Worm (Caenorhabditis elegans) whole organism, L1 larva: Measurements from ENCODE around the gene atg-18.

ENCODE experiments used
- C04F5.9 ChIP-seq: sonication (generic microtip); optimal IDR thresholded peaks from 2 replicates; lab custom pipeline; 2016; ENCODE audit warnings: missing genetic modification characterization, missing compliant biosample characterization
- blmp-1 ChIP-seq: fragments of 150-350 bp; optimal IDR thresholded peaks from 2 replicates; lab custom pipeline; 2014; ENCODE audit warnings: missing biosample characterization, missing genetic modification characterization
- ceh-8 ChIP-seq: fragments of 200-800 bp; sonication (Bioruptor generic); optimal IDR thresholded peaks from 2 replicates; lab custom pipeline; 2018; ENCODE audit warnings: mild to moderate bottlenecking, missing genetic modification characterization, moderate library complexity, missing compliant biosample characterization
- ceh-82 ChIP-seq, 3 experiments: fragments of 150-350 bp in 1 of 3; sonication (generic microtip) in 2 of 3; optimal IDR thresholded peaks; 2 replicates each; lab custom pipeline; 2014 to 2017; ENCODE audit warnings: missing biosample characterization in 3 of 3, missing genetic modification characterization in 3 of 3
- ceh-88 ChIP-seq: fragments of 200-800 bp; sonication (Bioruptor generic); IDR thresholded peaks from 2 replicates; pipeline ENCODE4 v1.3.6; 2022; ENCODE audit warnings: missing genetic modification characterization, missing compliant biosample characterization
- dsc-1 ChIP-seq: sonication (generic microtip); optimal IDR thresholded peaks from 2 replicates; lab custom pipeline; 2016; ENCODE audit warnings: mild to moderate bottlenecking, missing genetic modification characterization, missing compliant biosample characterization
- efl-1 ChIP-seq, 4 experiments: fragments of 150-350 bp; optimal IDR thresholded peaks in 3 of 4; peaks in 1 of 4; 1 replicate in 1 of 4; 2 replicates in 3 of 4; lab custom pipeline; 2014; ENCODE audit warnings: missing biosample characterization in 2 of 4, missing genetic modification characterization in 2 of 4, missing genetic modification reagents in 2 of 4
- elt-2 ChIP-seq: sonication (generic microtip); optimal IDR thresholded peaks from 2 replicates; lab custom pipeline; 2016; ENCODE audit warnings: missing genetic modification characterization, mild to moderate bottlenecking, inconsistent platforms, missing compliant biosample characterization, missing genetic modification reagents
- fkh-8 ChIP-seq: sonication (generic microtip); optimal IDR thresholded peaks from 2 replicates; lab custom pipeline; 2016; ENCODE audit warnings: mild to moderate bottlenecking, missing genetic modification characterization, missing compliant biosample characterization
- irx-1 ChIP-seq: sonication (generic microtip); optimal IDR thresholded peaks from 2 replicates; lab custom pipeline; 2016; ENCODE audit warnings: missing genetic modification characterization, missing compliant biosample characterization
- lin-14 ChIP-seq: fragments of 200-800 bp; sonication (Bioruptor generic); optimal IDR thresholded peaks from 2 replicates; lab custom pipeline; 2018; ENCODE audit warnings: mild to moderate bottlenecking, missing genetic modification characterization, moderate library complexity, missing compliant biosample characterization
- lin-35 ChIP-seq, 2 experiments: fragments of 150-350 bp; optimal IDR thresholded peaks; 2 replicates each; lab custom pipeline; 2014; ENCODE audit warnings: missing biosample characterization in 2 of 2, missing genetic modification characterization in 2 of 2, missing genetic modification reagents in 2 of 2
- lin-39 ChIP-seq: fragments of 150-350 bp; optimal IDR thresholded peaks from 2 replicates; lab custom pipeline; 2014; ENCODE audit warnings: missing biosample characterization, missing genetic modification reagents, missing genetic modification characterization
- lir-3 ChIP-seq: sonication (generic microtip); optimal IDR thresholded peaks from 2 replicates; lab custom pipeline; 2016; ENCODE audit warnings: mild to moderate bottlenecking, missing genetic modification characterization, moderate library complexity, missing compliant biosample characterization; ENCODE audit not compliant: poor library complexity
- lsy-2 ChIP-seq, 2 experiments: fragments of 150-350 bp; optimal IDR thresholded peaks; 2 replicates each; lab custom pipeline; 2014; ENCODE audit warnings: missing biosample characterization in 2 of 2, missing genetic modification characterization in 2 of 2
- mdl-1 ChIP-seq, 2 experiments: fragments of 150-350 bp; optimal IDR thresholded peaks; 2 replicates each; lab custom pipeline; 2014 to 2017; ENCODE audit warnings: missing biosample characterization in 2 of 2, missing genetic modification characterization in 2 of 2, inconsistent platforms in 1 of 2
- mep-1 ChIP-seq: fragments of 150-350 bp; optimal IDR thresholded peaks from 2 replicates; lab custom pipeline; 2014; ENCODE audit warnings: missing biosample characterization, missing genetic modification characterization
- nhr-19 ChIP-seq: fragments of 200-800 bp; sonication (Bioruptor generic); conservative IDR thresholded peaks from 2 replicates; pipeline ENCODE4 v1.3.6; 2022; ENCODE audit warnings: missing genetic modification characterization, missing compliant biosample characterization
- nhr-20 ChIP-seq: sonication (generic microtip); optimal IDR thresholded peaks from 2 replicates; lab custom pipeline; 2016; ENCODE audit warnings: mild to moderate bottlenecking, missing genetic modification characterization, missing compliant biosample characterization
- nhr-28 ChIP-seq: fragments of 150-350 bp; optimal IDR thresholded peaks from 2 replicates; lab custom pipeline; 2014; ENCODE audit warnings: missing biosample characterization, missing genetic modification characterization
- nhr-47 ChIP-seq: sonication (generic microtip); optimal IDR thresholded peaks from 2 replicates; lab custom pipeline; 2016; ENCODE audit warnings: mild to moderate bottlenecking, missing genetic modification characterization, moderate library complexity, missing compliant biosample characterization
- nhr-71 ChIP-seq: sonication (generic microtip); optimal IDR thresholded peaks from 2 replicates; lab custom pipeline; 2016; ENCODE audit warnings: mild to moderate bottlenecking, missing genetic modification characterization, moderate library complexity, missing compliant biosample characterization
- nhr-84 ChIP-seq: sonication (generic microtip); optimal IDR thresholded peaks from 2 replicates; lab custom pipeline; 2017; ENCODE audit warnings: missing biosample characterization, missing genetic modification characterization
- rnt-1 ChIP-seq: sonication (generic microtip); optimal IDR thresholded peaks from 2 replicates; lab custom pipeline; 2016; ENCODE audit warnings: mild to moderate bottlenecking, missing genetic modification characterization, moderate library complexity, missing compliant biosample characterization
- snpc-4 ChIP-seq: fragments of 150-350 bp; optimal IDR thresholded peaks from 2 replicates; lab custom pipeline; 2014; ENCODE audit warnings: missing biosample characterization, missing genetic modification characterization
- snu-23 ChIP-seq: sonication (generic microtip); optimal IDR thresholded peaks from 2 replicates; lab custom pipeline; 2016; ENCODE audit warnings: missing genetic modification characterization, missing compliant biosample characterization
- sptf-1 ChIP-seq: fragments of 150-350 bp; optimal IDR thresholded peaks from 2 replicates; lab custom pipeline; 2014; ENCODE audit warnings: missing biosample characterization, missing genetic modification characterization
- swsn-7 ChIP-seq: sonication (generic microtip); optimal IDR thresholded peaks from 2 replicates; lab custom pipeline; 2016; ENCODE audit warnings: missing genetic modification characterization, missing compliant biosample characterization
- tbx-2 ChIP-seq: sonication (generic microtip); optimal IDR thresholded peaks from 2 replicates; lab custom pipeline; 2016; ENCODE audit warnings: missing genetic modification characterization, missing compliant biosample characterization
- unc-62 ChIP-seq: fragments of 150-350 bp; optimal IDR thresholded peaks from 2 replicates; lab custom pipeline; 2014; ENCODE audit warnings: missing biosample characterization, missing genetic modification reagents, missing genetic modification characterization
- unc-86 ChIP-seq: sonication (generic microtip); optimal IDR thresholded peaks from 2 replicates; lab custom pipeline; 2016; ENCODE audit warnings: missing genetic modification characterization, missing compliant biosample characterization
- ztf-4 ChIP-seq: fragments of 150-350 bp; optimal IDR thresholded peaks from 2 replicates; lab custom pipeline; 2014; ENCODE audit warnings: missing biosample characterization, missing genetic modification characterization

Gene atg-18

DNA sequence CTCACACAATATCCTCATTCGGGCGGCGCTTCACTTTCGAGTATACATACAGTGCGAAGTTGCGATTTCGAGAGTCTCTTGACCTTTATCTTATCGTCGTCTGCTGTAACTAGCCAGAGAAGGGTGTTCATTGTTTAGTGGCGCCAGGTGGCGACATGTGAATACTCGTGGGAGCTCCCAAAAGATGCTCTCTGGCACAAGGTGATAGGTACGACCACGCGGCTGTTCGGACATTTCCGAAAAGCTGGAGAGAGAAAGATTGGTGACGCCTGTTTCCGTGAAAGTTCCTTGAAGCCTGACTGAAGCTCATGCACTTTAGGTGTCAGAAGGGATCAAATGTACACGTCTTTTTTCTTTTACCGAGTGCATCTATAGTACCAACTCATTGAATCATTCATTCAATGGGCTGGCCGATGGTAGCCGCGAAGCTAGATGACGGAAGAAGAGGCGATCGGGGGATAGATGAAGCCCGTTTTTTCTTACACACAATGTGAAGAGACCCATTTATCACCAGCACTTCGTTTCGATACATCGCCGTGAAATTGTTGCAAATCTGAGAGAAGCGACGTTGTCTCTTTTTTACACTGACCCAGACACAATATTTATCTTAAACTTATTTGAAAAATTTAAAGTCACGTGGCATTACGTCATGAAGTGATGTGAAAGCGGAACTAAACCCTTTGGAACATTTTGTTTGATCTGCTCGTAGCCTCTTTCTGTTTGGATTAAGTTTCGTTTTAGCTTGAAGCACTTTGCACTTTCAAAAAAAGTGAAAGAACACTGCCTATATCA is 36.3 kb upstream of the atg-18 start:
- TF ChIP-seq C04F5.9 (tag; lab: Kevin White, UChicago) (no peak), unc-62 (GFP tag; lab: Kevin White, UChicago) (no peak), lin-14 (GFP tag; lab: Kevin White, UChicago) (peak; percentile 55), rnt-1 (tag; lab: Kevin White, UChicago) (peak; percentile 73), nhr-20 (peak; percentile 38), snu-23 (GFP tag; lab: Kevin White, UChicago) (peak; percentile 12), mdl-1 (tag; optimal IDR thresholded peaks at IDR 0.05; lab: Kevin White, UChicago) (no peak), dsc-1 (no peak), nhr-71 (tag; lab: Kevin White, UChicago) (peak; percentile 65), ceh-88 (GFP tag; lab: Robert Waterston, UW) (no peak), lin-39 (tag; lab: Kevin White, UChicago) (peak; percentile 33), ztf-4 (tag; lab: Kevin White, UChicago) (peak; percentile 23), elt-2 (tag; lab: Kevin White, UChicago) (no peak), nhr-28 (tag; lab: Kevin White, UChicago) (no peak), nhr-47 (tag; lab: Kevin White, UChicago) (peak; percentile 21), blmp-1 (tag; lab: Kevin White, UChicago) (no peak), nhr-19 (peak; percentile 20)
- TF ChIP-seq, all 84 proteins: peak for 9

- TF ChIP-seq efl-1 (optimal IDR thresholded peaks at IDR 0.05; lab: Kevin White, UChicago), result no peak
- peak in 1 of 2 experiments; percentile 58 for TF ChIP-seq efl-1 (GFP tag; optimal IDR thresholded peaks at IDR 0.05 in 1 of 2; lab: Kevin White, UChicago)
- TF ChIP-seq rnt-1 (tag; lab: Kevin White, UChicago), result no peak
- TF ChIP-seq lin-39 (tag; lab: Kevin White, UChicago), result no peak
Measured at ce11 chrV:8665765-8666164, 34.6 kb upstream of the atg-18 start, which contains the start of gene ZC190.4. Gene ZC190.4 (plus strand): TSS chrV:8666065.

ce11 chrV:8663023-8663422 is 31.9 kb upstream of the atg-18 start:
- peak; percentile 43 for TF ChIP-seq tbx-2 (tag; lab: Kevin White, UChicago)
- peak; percentile 7 for TF ChIP-seq snu-23 (GFP tag; lab: Kevin White, UChicago)
- TF ChIP-seq unc-86, result peak; percentile 81
- TF ChIP-seq lin-35 (GFP tag; optimal IDR thresholded peaks at IDR 0.05; lab: Kevin White, UChicago), result peak in 1 of 2 experiments; percentile 1
- peak; percentile 67 for TF ChIP-seq nhr-71 (tag; lab: Kevin White, UChicago)
- TF ChIP-seq ceh-82 (tag; optimal IDR thresholded peaks at IDR 0.05; lab: Kevin White, UChicago), result peak in 2 of 3 experiments; percentile 14 to 33
- TF ChIP-seq nhr-47 (tag; lab: Kevin White, UChicago), result peak; percentile 40
- peak; percentile 91 for TF ChIP-seq lin-14 (GFP tag; lab: Kevin White, UChicago)
- peak; percentile 10 for TF ChIP-seq irx-1 (tag; lab: Kevin White, UChicago)
- TF ChIP-seq snpc-4 (tag; lab: Kevin White, UChicago), result peak; percentile 7
- no peak for TF ChIP-seq nhr-84
- TF ChIP-seq lir-3, result no peak
- TF ChIP-seq sptf-1 (tag; lab: Kevin White, UChicago), result no peak
- TF ChIP-seq fkh-8 (tag; lab: Kevin White, UChicago), result peak; percentile 70
- TF ChIP-seq unc-62 (GFP tag; lab: Kevin White, UChicago), result no peak
- peak; percentile 45 for TF ChIP-seq dsc-1
- peak in 1 of 2 experiments; percentile 14 for TF ChIP-seq lsy-2 (tag; optimal IDR thresholded peaks at IDR 0.05; lab: Kevin White, UChicago)
- TF ChIP-seq ceh-8 (GFP tag; lab: Kevin White, UChicago), result no peak
- TF ChIP-seq swsn-7 (tag; lab: Kevin White, UChicago), result peak; percentile 39
- peak; percentile 18 for TF ChIP-seq mep-1 (tag; lab: Kevin White, UChicago)
- peak in 1 of 2 experiments; percentile 16 for TF ChIP-seq efl-1 (optimal IDR thresholded peaks at IDR 0.05; lab: Kevin White, UChicago)
- TF ChIP-seq efl-1 (GFP tag; optimal IDR thresholded peaks at IDR 0.05 in 1 of 2; lab: Kevin White, UChicago), result peak in 1 of 2 experiments; percentile 51
